Worm (Caenorhabditis elegans) whole organism, L2 larva: ENCODE data around the gene K01G12.22.

ENCODE experiments used
- C34F6.9 ChIP-seq: fragments of 150-350 bp; optimal IDR thresholded peaks from 2 replicates; lab custom pipeline; 2014; ENCODE audit warnings: missing biosample characterization, missing genetic modification characterization
- R02D3.7 ChIP-seq: fragments of 150-350 bp; optimal IDR thresholded peaks from 2 replicates; lab custom pipeline; 2014; ENCODE audit warnings: missing biosample characterization, missing genetic modification characterization
- Y55F3AM.14 ChIP-seq: fragments of 200-800 bp; sonication (Bioruptor generic); optimal IDR thresholded peaks from 2 replicates; lab custom pipeline; 2018; ENCODE audit warnings: mild to moderate bottlenecking, missing genetic modification characterization, missing compliant biosample characterization
- ZK546.5 ChIP-seq: sonication (generic microtip); optimal IDR thresholded peaks from 2 replicates; lab custom pipeline; 2017; ENCODE audit warnings: missing biosample characterization, missing genetic modification characterization
- aly-2 ChIP-seq: fragments of 150-350 bp; optimal IDR thresholded peaks from 2 replicates; lab custom pipeline; 2014; ENCODE audit warnings: missing biosample characterization, missing genetic modification characterization
- ama-1 ChIP-seq: fragments of 150-350 bp; optimal IDR thresholded peaks from 2 replicates; lab custom pipeline; 2018; ENCODE audit warnings: inconsistent platforms
- blmp-1 ChIP-seq: sonication (generic microtip); optimal IDR thresholded peaks from 2 replicates; lab custom pipeline; 2017; ENCODE audit warnings: missing genetic modification characterization, mild to moderate bottlenecking, missing compliant biosample characterization, antibody characterized with exemption, moderate library complexity; ENCODE audit not compliant: insufficient read depth
- ceh-16 ChIP-seq: fragments of 150-350 bp; optimal IDR thresholded peaks from 2 replicates; lab custom pipeline; 2014; ENCODE audit warnings: missing biosample characterization, missing genetic modification characterization
- dmd-4 ChIP-seq: sonication (generic microtip); optimal IDR thresholded peaks from 2 replicates; lab custom pipeline; 2017; ENCODE audit warnings: missing biosample characterization, missing genetic modification characterization
- elt-1 ChIP-seq: fragments of 150-350 bp; optimal IDR thresholded peaks from 2 replicates; lab custom pipeline; 2014; ENCODE audit warnings: missing biosample characterization, missing genetic modification characterization
- elt-3 ChIP-seq: sonication (generic microtip); optimal IDR thresholded peaks from 2 replicates; lab custom pipeline; 2017; ENCODE audit warnings: missing biosample characterization, missing genetic modification characterization
- fos-1 ChIP-seq: fragments of 150-350 bp; optimal IDR thresholded peaks from 2 replicates; lab custom pipeline; 2014; ENCODE audit warnings: missing biosample characterization, missing genetic modification characterization
- gmeb-1 ChIP-seq: fragments of 150-350 bp; optimal IDR thresholded peaks from 2 replicates; lab custom pipeline; 2014; ENCODE audit warnings: missing biosample characterization, missing genetic modification characterization
- lin-11 ChIP-seq: fragments of 150-350 bp; sonication (generic microtip); optimal IDR thresholded peaks from 2 replicates; lab custom pipeline; 2014; ENCODE audit warnings: missing biosample characterization, missing genetic modification characterization, inconsistent platforms, mixed read lengths
- lin-13 ChIP-seq: fragments of 150-350 bp; optimal IDR thresholded peaks from 2 replicates; lab custom pipeline; 2014; ENCODE audit warnings: missing biosample characterization, missing genetic modification reagents, missing genetic modification characterization
- lin-39 ChIP-seq: fragments of 150-350 bp; optimal IDR thresholded peaks from 2 replicates; lab custom pipeline; 2014; ENCODE audit warnings: missing biosample characterization, missing genetic modification reagents, missing genetic modification characterization
- lsy-2 ChIP-seq, 2 experiments: fragments of 150-350 bp in 1 of 2; sonication (generic microtip) in 1 of 2; optimal IDR thresholded peaks; 2 replicates each; lab custom pipeline; 2014 to 2017; ENCODE audit warnings: missing biosample characterization in 2 of 2, missing genetic modification characterization in 2 of 2
- mbf-1 ChIP-seq: sonication (generic microtip); optimal IDR thresholded peaks from 2 replicates; lab custom pipeline; 2017; ENCODE audit warnings: missing biosample characterization, missing genetic modification characterization
- mdl-1 ChIP-seq, 2 experiments: fragments of 150-350 bp in 1 of 2; sonication (generic microtip) in 1 of 2; optimal IDR thresholded peaks; 2 replicates each; lab custom pipeline; 2017; ENCODE audit warnings: missing biosample characterization in 2 of 2, missing genetic modification characterization in 2 of 2
- nhr-10 ChIP-seq: sonication (generic microtip); optimal IDR thresholded peaks from 2 replicates; lab custom pipeline; 2017; ENCODE audit warnings: missing biosample characterization, missing genetic modification characterization
- nhr-12 ChIP-seq: fragments of 150-350 bp; optimal IDR thresholded peaks from 2 replicates; lab custom pipeline; 2014; ENCODE audit warnings: missing biosample characterization, missing genetic modification characterization
- nhr-21 ChIP-seq: fragments of 150-350 bp; optimal IDR thresholded peaks from 2 replicates; lab custom pipeline; 2014; ENCODE audit warnings: missing biosample characterization, missing genetic modification characterization
- nhr-23 ChIP-seq: fragments of 150-350 bp; optimal IDR thresholded peaks from 2 replicates; lab custom pipeline; 2014; ENCODE audit warnings: missing biosample characterization, missing genetic modification reagents, missing genetic modification characterization
- nhr-237 ChIP-seq: fragments of 150-350 bp; optimal IDR thresholded peaks from 2 replicates; lab custom pipeline; 2014; ENCODE audit warnings: missing biosample characterization, missing genetic modification characterization
- nhr-25 ChIP-seq: fragments of 150-350 bp; sonication (generic microtip); optimal IDR thresholded peaks from 3 replicates; lab custom pipeline; 2014; ENCODE audit warnings: missing biosample characterization, missing genetic modification characterization
- nhr-6 ChIP-seq: fragments of 150-350 bp; optimal IDR thresholded peaks from 2 replicates; lab custom pipeline; 2014; ENCODE audit warnings: missing biosample characterization, missing genetic modification characterization
- peb-1 ChIP-seq: fragments of 150-350 bp; optimal IDR thresholded peaks from 2 replicates; lab custom pipeline; 2014; ENCODE audit warnings: missing biosample characterization, missing genetic modification characterization
- skn-1 ChIP-seq: sonication (generic microtip); optimal IDR thresholded peaks from 2 replicates; lab custom pipeline; 2017; ENCODE audit warnings: missing biosample characterization, missing genetic modification characterization
- sma-3 ChIP-seq: sonication (generic microtip); optimal IDR thresholded peaks from 2 replicates; lab custom pipeline; 2016; ENCODE audit warnings: missing genetic modification reagents, missing genetic modification characterization, missing compliant biosample characterization
- sma-9 ChIP-seq, 2 experiments: fragments of 150-350 bp in 1 of 2; sonication (generic microtip) in 1 of 2; optimal IDR thresholded peaks; 2 replicates each; lab custom pipeline; 2014 to 2016; ENCODE audit warnings: missing genetic modification characterization in 2 of 2, mild to moderate bottlenecking in 1 of 2, missing biosample characterization in 1 of 2, missing compliant biosample characterization in 1 of 2, missing genetic modification reagents in 1 of 2, moderate library complexity in 1 of 2
- unc-39 ChIP-seq: fragments of 150-350 bp; optimal IDR thresholded peaks from 2 replicates; lab custom pipeline; 2014; ENCODE audit warnings: missing biosample characterization, missing genetic modification characterization
- unc-55 ChIP-seq: fragments of 150-350 bp; sonication (generic microtip); optimal IDR thresholded peaks from 3 replicates; lab custom pipeline; 2014; ENCODE audit warnings: missing biosample characterization, missing genetic modification reagents, missing genetic modification characterization
- unc-62 ChIP-seq: fragments of 150-350 bp; optimal IDR thresholded peaks from 2 replicates; lab custom pipeline; 2014; ENCODE audit warnings: missing biosample characterization, missing genetic modification reagents, missing genetic modification characterization
- ztf-1 ChIP-seq: fragments of 200-800 bp; sonication (Bioruptor generic); conservative IDR thresholded peaks from 2 replicates; pipeline ENCODE4 v1.3.6; 2022; ENCODE audit warnings: missing genetic modification characterization, missing compliant biosample characterization

The K01G12.22 gene

ce11 chrIV:14191919-14192318 is at the start of gene K01G12.22:
K01G12.22 (plus strand) TSS chrIV:14192219.
- TF ChIP-seq ZK546.5 (no peak), fos-1 (no peak), sma-3 (no peak), nhr-21 (tag; lab: Kevin White, UChicago) (no peak), nhr-25 (tag; lab: Kevin White, UChicago) (no peak), nhr-10 (no peak)

ce11 chrIV:14143042-14143441 is 49.0 kb upstream of the K01G12.22 start:
- TF ChIP-seq peb-1 (tag; lab: Kevin White, UChicago) (no peak), nhr-237 (tag; lab: Kevin White, UChicago) (no peak), mbf-1 (tag; lab: Kevin White, UChicago) (no peak), elt-1 (no peak), lsy-2 (tag; optimal IDR thresholded peaks at IDR 0.05; lab: Kevin White, UChicago) (no peak), Y55F3AM.14 (no peak), mdl-1 (tag; optimal IDR thresholded peaks at IDR 0.05; lab: Kevin White, UChicago) (no peak), unc-39 (tag; lab: Kevin White, UChicago) (no peak), aly-2 (tag; lab: Kevin White, UChicago) (no peak), sma-9 (GFP tag; optimal IDR thresholded peaks at IDR 0.05; lab: Kevin White, UChicago) (no peak), sma-9 (tag; optimal IDR thresholded peaks at IDR 0.05; lab: Kevin White, UChicago) (no peak), lin-13 (no peak), blmp-1 (tag; lab: Kevin White, UChicago) (no peak), fos-1 (no peak)

ce11 chrIV:14145594-14145993 is 46.4 kb upstream of the K01G12.22 start, which contains the start of gene oac-37:
oac-37 (plus strand) TSS chrIV:14145894.
- no peak for TF ChIP-seq lin-39
- no peak for TF ChIP-seq gmeb-1 (tag; lab: Kevin White, UChicago)
- no peak for TF ChIP-seq unc-62
- no peak for TF ChIP-seq ztf-1 (GFP tag; lab: Robert Waterston, UW)
- no peak for TF ChIP-seq unc-55 (GFP tag; lab: Kevin White, UChicago)
- no peak for TF ChIP-seq unc-39 (tag; lab: Kevin White, UChicago)
- no peak for TF ChIP-seq nhr-23 (tag; lab: Kevin White, UChicago)
- TF ChIP-seq elt-3 (tag; lab: Kevin White, UChicago) = no peak
- TF ChIP-seq nhr-10 = no peak
- no peak for TF ChIP-seq skn-1 (tag; lab: Kevin White, UChicago)
- no peak for TF ChIP-seq mbf-1 (tag; lab: Kevin White, UChicago)
- no peak for TF ChIP-seq elt-1
- TF ChIP-seq mdl-1 (tag; optimal IDR thresholded peaks at IDR 0.05; lab: Kevin White, UChicago) = no peak
- TF ChIP-seq nhr-12 (tag; lab: Kevin White, UChicago) = no peak
- no peak for TF ChIP-seq nhr-6 (tag; lab: Kevin White, UChicago)
- no peak for TF ChIP-seq sma-3
- TF ChIP-seq, all 48 proteins: peak for 0

ce11 chrIV:14153261-14153660 is 38.8 kb upstream of the K01G12.22 start, which contains the start of gene oac-38:
oac-38 (minus strand) TSS chrIV:14153361.
- TF ChIP-seq ZK546.5 (no peak), sma-3 (no peak), nhr-12 (tag; lab: Kevin White, UChicago) (no peak), C34F6.9 (tag; lab: Kevin White, UChicago) (no peak), R02D3.7 (tag; lab: Kevin White, UChicago) (no peak), nhr-6 (tag; lab: Kevin White, UChicago) (no peak), ama-1 (lab: Kevin White, UChicago) (no peak), sma-9 (GFP tag; optimal IDR thresholded peaks at IDR 0.05; lab: Kevin White, UChicago) (no peak), sma-9 (tag; optimal IDR thresholded peaks at IDR 0.05; lab: Kevin White, UChicago) (no peak), lin-11 (no peak), ceh-16 (no peak), aly-2 (tag; lab: Kevin White, UChicago) (no peak), unc-62 (no peak), skn-1 (tag; lab: Kevin White, UChicago) (no peak), mbf-1 (tag; lab: Kevin White, UChicago) (no peak), dmd-4 (tag; lab: Kevin White, UChicago) (no peak), nhr-23 (tag; lab: Kevin White, UChicago) (no peak), lsy-2 (tag; optimal IDR thresholded peaks at IDR 0.05; lab: Kevin White, UChicago) (no peak), blmp-1 (tag; lab: Kevin White, UChicago) (no peak), peb-1 (tag; lab: Kevin White, UChicago) (no peak), nhr-237 (tag; lab: Kevin White, UChicago) (no peak)
- TF ChIP-seq, all 48 proteins: peak for 0
